Worm (Caenorhabditis elegans) whole organism, L2 larva: ENCODE results near the gene ctns-1.

Experiments
- F13H6.1 ChIP-seq: sonication (generic microtip); optimal IDR thresholded peaks from 2 replicates; lab custom pipeline; 2016; ENCODE audit warnings: missing genetic modification characterization, missing compliant biosample characterization
- ZK546.5 ChIP-seq: sonication (generic microtip); optimal IDR thresholded peaks from 2 replicates; lab custom pipeline; 2017; ENCODE audit warnings: missing biosample characterization, missing genetic modification characterization
- ama-1 ChIP-seq: fragments of 150-350 bp; optimal IDR thresholded peaks from 2 replicates; lab custom pipeline; 2018; ENCODE audit warnings: inconsistent platforms
- dmd-4 ChIP-seq: sonication (generic microtip); optimal IDR thresholded peaks from 2 replicates; lab custom pipeline; 2017; ENCODE audit warnings: missing biosample characterization, missing genetic modification characterization
- lin-13 ChIP-seq: fragments of 150-350 bp; optimal IDR thresholded peaks from 2 replicates; lab custom pipeline; 2014; ENCODE audit warnings: missing biosample characterization, missing genetic modification reagents, missing genetic modification characterization
- nhr-23 ChIP-seq: fragments of 150-350 bp; optimal IDR thresholded peaks from 2 replicates; lab custom pipeline; 2014; ENCODE audit warnings: missing biosample characterization, missing genetic modification reagents, missing genetic modification characterization
- snpc-4 ChIP-seq: fragments of 150-350 bp; optimal IDR thresholded peaks from 2 replicates; lab custom pipeline; 2014; ENCODE audit warnings: missing biosample characterization, missing genetic modification characterization
- unc-39 ChIP-seq: fragments of 150-350 bp; optimal IDR thresholded peaks from 2 replicates; lab custom pipeline; 2014; ENCODE audit warnings: missing biosample characterization, missing genetic modification characterization
- unc-55 ChIP-seq: fragments of 150-350 bp; sonication (generic microtip); optimal IDR thresholded peaks from 3 replicates; lab custom pipeline; 2014; ENCODE audit warnings: missing biosample characterization, missing genetic modification reagents, missing genetic modification characterization
- unc-62 ChIP-seq: fragments of 150-350 bp; optimal IDR thresholded peaks from 2 replicates; lab custom pipeline; 2014; ENCODE audit warnings: missing biosample characterization, missing genetic modification reagents, missing genetic modification characterization
- zag-1 ChIP-seq: fragments of 150-350 bp; optimal IDR thresholded peaks from 2 replicates; lab custom pipeline; 2014; ENCODE audit warnings: missing biosample characterization, missing genetic modification characterization

ce11 chrII:8180281-8180680 lies 43.6 kb upstream of the ctns-1 start, which contains the start of gene T05C12.4:
- TF ChIP-seq snpc-4 (tag; lab: Kevin White, UChicago) (no peak), dmd-4 (no peak), lin-13 (GFP tag; lab: Kevin White, UChicago) (no peak), unc-55 (GFP tag; lab: Kevin White, UChicago) (no peak), F13H6.1 (tag; lab: Kevin White, UChicago) (no peak), ama-1 (lab: Kevin White, UChicago) (no peak), ZK546.5 (no peak), unc-62 (GFP tag; lab: Kevin White, UChicago) (no peak), unc-39 (tag; lab: Kevin White, UChicago) (no peak), nhr-23 (no peak), zag-1 (no peak)
